Worm (Caenorhabditis elegans) whole organism, late embryonic: ENCODE results near the gene scl-12.

Experiments used
- ceh-9 ChIP-seq: sonication (generic microtip); optimal IDR thresholded peaks from 2 replicates; lab custom pipeline; 2016; ENCODE audit warnings: mild to moderate bottlenecking, missing genetic modification characterization, inconsistent platforms, missing compliant biosample characterization
- hlh-30 ChIP-seq: sonication (generic microtip); optimal IDR thresholded peaks from 2 replicates; lab custom pipeline; 2017; ENCODE audit warnings: antibody characterized with exemption, missing genetic modification characterization, missing compliant biosample characterization; ENCODE audit not compliant: insufficient read depth
- pqm-1 ChIP-seq: sonication (generic microtip); optimal IDR thresholded peaks from 2 replicates; lab custom pipeline; 2016; ENCODE audit warnings: missing genetic modification characterization, missing compliant biosample characterization
- pros-1 ChIP-seq: fragments of 150-350 bp; optimal IDR thresholded peaks from 2 replicates; lab custom pipeline; 2014; ENCODE audit warnings: missing biosample characterization, missing genetic modification reagents, missing genetic modification characterization

ce11 chrV:3832103-3832502 lies 19.7 kb downstream of the scl-12 start:
- TF ChIP-seq ceh-9 (tag; lab: Kevin White, UChicago), result no peak
- TF ChIP-seq hlh-30, result no peak
- TF ChIP-seq pqm-1, result no peak
- TF ChIP-seq pros-1 (tag; lab: Kevin White, UChicago), result no peak
